Worm (Caenorhabditis elegans): Measurements from ENCODE around the gene srbc-44.

DNA sequence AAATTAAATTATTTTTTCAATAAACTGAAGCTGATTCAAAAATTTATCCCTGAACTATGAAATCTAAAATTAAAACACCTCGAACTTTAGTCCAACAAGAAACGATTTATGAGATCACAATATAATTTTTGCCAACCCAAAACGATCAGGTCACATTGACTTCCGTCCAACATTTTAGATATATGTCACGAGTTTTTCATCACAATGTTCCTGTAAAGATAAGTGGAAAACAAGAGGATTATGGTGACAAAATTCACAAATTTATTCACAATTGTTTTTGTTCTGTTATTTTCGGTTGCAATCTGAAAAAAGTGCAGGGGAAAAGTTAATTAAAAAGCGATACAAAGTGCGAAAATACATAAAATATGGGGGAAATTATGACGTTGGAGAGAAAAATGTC lies 28.3 kb upstream of the srbc-44 start:
- TF ChIP-seq pha-4 (tag; optimal IDR thresholded peaks at IDR 0.05) (no peak), ztf-11 (tag; optimal IDR thresholded peaks at IDR 0.05) (no peak), mab-5 (tag; optimal IDR thresholded peaks at IDR 0.05) (no peak), elt-1 (tag; optimal IDR thresholded peaks at IDR 0.05; ENCODE audit: borderline replicate concordance, insufficient read depth) (no peak), nhr-12 (tag; optimal IDR thresholded peaks at IDR 0.05) (no peak), lin-32 (GFP tag; optimal IDR thresholded peaks at IDR 0.05) (no peak), snpc-4 (tag; optimal IDR thresholded peaks at IDR 0.05) (no peak), unc-62 (GFP tag; optimal IDR thresholded peaks at IDR 0.05) (no peak)
